Fruit fly (Drosophila melanogaster) whole organism, embryonic: ENCODE data around the gene rost.

Experiments used
- Aef1 ChIP-seq: fragments of 200-800 bp; sonication (Bioruptor generic); IDR thresholded peaks from 3 replicates; pipeline ENCODE4 v1.3.6; 2022; ENCODE audit warnings: missing biosample characterization, missing genetic modification characterization
- Atf6 ChIP-seq: fragments of 200-800 bp; sonication (Bioruptor generic); IDR thresholded peaks from 2 replicates; pipeline ENCODE4 v1.3.6; 2022; ENCODE audit warnings: missing biosample characterization, missing genetic modification characterization
- CG11247 ChIP-seq: fragments of 200-800 bp; sonication (Bioruptor generic); IDR thresholded peaks from 2 replicates; pipeline ENCODE4 v1.3.6; 2022; ENCODE audit warnings: missing biosample characterization, missing genetic modification characterization
- CG13894 ChIP-seq: fragments of 200-800 bp; sonication (Bioruptor generic); optimal IDR thresholded peaks from 3 replicates; lab custom pipeline; 2018; ENCODE audit warnings: missing biosample characterization, mild to moderate bottlenecking, missing genetic modification characterization, moderate library complexity
- CG14441 ChIP-seq: fragments of 200-800 bp; sonication (Bioruptor generic); IDR thresholded peaks from 2 replicates; pipeline ENCODE4 v1.3.6; 2022; ENCODE audit warnings: missing biosample characterization, missing genetic modification characterization
- CG15269 ChIP-seq: fragments of 200-800 bp; sonication (Bioruptor generic); optimal IDR thresholded peaks from 2 replicates; lab custom pipeline; 2018; ENCODE audit warnings: missing biosample characterization, mild to moderate bottlenecking, missing genetic modification characterization, moderate library complexity
- CG17186 ChIP-seq: fragments of 200-800 bp; sonication (Bioruptor generic); optimal IDR thresholded peaks from 3 replicates; lab custom pipeline; 2017; ENCODE audit warnings: missing biosample characterization, missing genetic modification reagents, missing genetic modification characterization
- CG17829 ChIP-seq: fragments of 200-800 bp; optimal IDR thresholded peaks from 2 replicates; lab custom pipeline; 2019; ENCODE audit warnings: missing biosample characterization, mild to moderate bottlenecking, missing genetic modification characterization, moderate library complexity
- CG18011 ChIP-seq: fragments of 200-800 bp; sonication (Bioruptor generic); optimal IDR thresholded peaks from 2 replicates; lab custom pipeline; 2017; ENCODE audit warnings: missing biosample characterization, missing genetic modification characterization, mild to moderate bottlenecking, moderate library complexity, missing genotype
- CG18262 ChIP-seq: fragments of 200-800 bp; optimal IDR thresholded peaks from 3 replicates; lab custom pipeline; 2019; ENCODE audit warnings: missing biosample characterization, mild to moderate bottlenecking, missing genetic modification characterization, moderate library complexity
- CG31388 ChIP-seq: fragments of 200-800 bp; sonication (Bioruptor generic); optimal IDR thresholded peaks from 2 replicates; lab custom pipeline; 2016; ENCODE audit warnings: missing biosample characterization, missing genetic modification characterization
- CG3847 ChIP-seq: fragments of 200-800 bp; sonication (Bioruptor generic); IDR thresholded peaks from 2 replicates; pipeline ENCODE4 v1.3.6; 2022; ENCODE audit warnings: missing biosample characterization, missing genetic modification characterization
- CG5180 ChIP-seq: fragments of 200-800 bp; sonication (Bioruptor generic); optimal IDR thresholded peaks from 3 replicates; lab custom pipeline; 2017; ENCODE audit warnings: missing biosample characterization, missing genetic modification characterization, mild to moderate bottlenecking, moderate library complexity, missing genetic modification reagents
- CG6791 ChIP-seq: fragments of 200-800 bp; sonication (Bioruptor generic); IDR thresholded peaks from 3 replicates; pipeline ENCODE4 v1.3.6; 2022; ENCODE audit warnings: missing biosample characterization, missing genetic modification characterization; ENCODE audit not compliant: partially characterized antibody
- CG6813 ChIP-seq: fragments of 200-800 bp; sonication (Bioruptor generic); optimal IDR thresholded peaks from 2 replicates; lab custom pipeline; 2017; ENCODE audit warnings: missing biosample characterization, missing genetic modification characterization, mild to moderate bottlenecking, moderate library complexity, missing genetic modification reagents
- CG7963 ChIP-seq: fragments of 200-800 bp; sonication (Bioruptor generic); IDR thresholded peaks from 3 replicates; pipeline ENCODE4 v1.3.6; 2022; ENCODE audit warnings: missing biosample characterization, missing genetic modification characterization; ENCODE audit not compliant: partially characterized antibody
- CG8359 ChIP-seq: fragments of 200-800 bp; sonication (Bioruptor generic); optimal IDR thresholded peaks from 2 replicates; lab custom pipeline; 2017; ENCODE audit warnings: missing biosample characterization, mild to moderate bottlenecking, missing genetic modification characterization, borderline replicate concordance
- Dfd ChIP-seq, 2 experiments: fragments of >200 bp; optimal IDR thresholded peaks; 2 replicates each; lab custom pipeline; 2017; ENCODE audit warnings: missing biosample characterization in 2 of 2, missing genetic modification characterization in 2 of 2
- Ets65A ChIP-seq: fragments of 200-800 bp; sonication (Bioruptor generic); peaks from one replicate; lab custom pipeline; 2016; ENCODE audit warnings: missing biosample characterization, missing genetic modification characterization
- GATAe ChIP-seq: fragments of 200-800 bp; sonication (Bioruptor generic); conservative IDR thresholded peaks from 2 replicates; pipeline ENCODE4 v1.3.6; 2022; ENCODE audit warnings: missing biosample characterization, missing genetic modification characterization
- Hey ChIP-seq: fragments of 200-800 bp; sonication (Bioruptor generic); optimal IDR thresholded peaks from 3 replicates; lab custom pipeline; 2018; ENCODE audit warnings: missing biosample characterization, mild to moderate bottlenecking, missing genetic modification characterization
- Jarid2 ChIP-seq: fragments of 200-800 bp; sonication (Bioruptor generic); optimal IDR thresholded peaks from 3 replicates; lab custom pipeline; 2017; ENCODE audit warnings: mild to moderate bottlenecking, missing biosample characterization, missing genetic modification reagents, missing genetic modification characterization
- Lim3 ChIP-seq: fragments of 200-800 bp; sonication (Bioruptor generic); IDR thresholded peaks from 2 replicates; pipeline ENCODE4 v1.3.6; 2022; ENCODE audit warnings: missing biosample characterization, missing genetic modification characterization
- Nf-YB ChIP-seq: fragments of 200-800 bp; sonication (Bioruptor generic); optimal IDR thresholded peaks from 3 replicates; lab custom pipeline; 2019; ENCODE audit warnings: missing biosample characterization, mild to moderate bottlenecking, missing genetic modification characterization, moderate library complexity
- Rfx ChIP-seq: fragments of 200-800 bp; sonication (Bioruptor generic); IDR thresholded peaks from 2 replicates; pipeline ENCODE4 v1.3.6; 2022; ENCODE audit warnings: missing biosample characterization, missing genetic modification characterization
- Rx ChIP-seq: fragments of 200-800 bp; sonication (Bioruptor generic); IDR thresholded peaks from 2 replicates; pipeline ENCODE4 v1.3.6; 2022; ENCODE audit warnings: missing biosample characterization, missing genetic modification characterization
- corto ChIP-seq: fragments of 200-800 bp; sonication (Bioruptor generic); optimal IDR thresholded peaks from 2 replicates; lab custom pipeline; 2016; ENCODE audit warnings: missing biosample characterization, mild to moderate bottlenecking, missing genetic modification characterization, moderate library complexity
- danr ChIP-seq: fragments of 200-800 bp; sonication (Bioruptor generic); IDR thresholded peaks from 2 replicates; pipeline ENCODE4 v1.3.6; 2022; ENCODE audit warnings: missing biosample characterization, missing genetic modification characterization
- dm ChIP-seq: fragments of 200-800 bp; sonication (Bioruptor generic); optimal IDR thresholded peaks from 3 replicates; lab custom pipeline; 2016; ENCODE audit warnings: missing biosample characterization, missing genetic modification characterization
- dysf ChIP-seq: fragments of 200-800 bp; sonication (Bioruptor generic); IDR thresholded peaks from 3 replicates; pipeline ENCODE4 v1.3.6; 2022; ENCODE audit warnings: missing biosample characterization, missing genetic modification characterization
- fd64A ChIP-seq: fragments of 200-800 bp; sonication (Bioruptor generic); optimal IDR thresholded peaks from 3 replicates; lab custom pipeline; 2018; ENCODE audit warnings: missing biosample characterization, mild to moderate bottlenecking, missing genetic modification characterization
- gcm2 ChIP-seq: fragments of 200-800 bp; sonication (Bioruptor generic); optimal IDR thresholded peaks from 2 replicates; lab custom pipeline; 2016; ENCODE audit warnings: missing biosample characterization, missing genetic modification characterization
- gsb ChIP-seq: fragments of 200-800 bp; sonication (Bioruptor generic); IDR thresholded peaks from 2 replicates; pipeline ENCODE4 v1.3.6; 2022; ENCODE audit warnings: missing biosample characterization, missing genetic modification characterization
- ind ChIP-seq: fragments of 200-800 bp; sonication (Bioruptor generic); optimal IDR thresholded peaks from 3 replicates; lab custom pipeline; 2016; ENCODE audit warnings: missing biosample characterization, missing genetic modification characterization
- jumu ChIP-seq: fragments of 200-800 bp; sonication (Bioruptor generic); optimal IDR thresholded peaks from 3 replicates; lab custom pipeline; 2016; ENCODE audit warnings: missing biosample characterization, missing genetic modification characterization
- klu ChIP-seq: fragments of 200-800 bp; sonication (Bioruptor generic); IDR thresholded peaks from 2 replicates; pipeline ENCODE4 v1.3.6; 2022; ENCODE audit warnings: missing biosample characterization, missing genetic modification characterization
- pb ChIP-seq: fragments of 200-800 bp; sonication (Bioruptor generic); optimal IDR thresholded peaks from 3 replicates; lab custom pipeline; 2016; ENCODE audit warnings: missing biosample characterization, missing genetic modification characterization
- pros ChIP-seq: fragments of 200-800 bp; sonication (Bioruptor generic); optimal IDR thresholded peaks from 3 replicates; lab custom pipeline; 2019; ENCODE audit warnings: missing biosample characterization, mild to moderate bottlenecking, missing genetic modification characterization, moderate library complexity
- sens-2 ChIP-seq: fragments of 200-800 bp; sonication (Bioruptor generic); IDR thresholded peaks from 2 replicates; pipeline ENCODE4 v1.3.6; 2022; ENCODE audit warnings: missing biosample characterization, missing genetic modification characterization
- shn ChIP-seq: fragments of 200-800 bp; sonication (Bioruptor generic); optimal IDR thresholded peaks from 3 replicates; lab custom pipeline; 2016; ENCODE audit warnings: missing biosample characterization, missing genetic modification characterization
- sisA ChIP-seq: fragments of 200-800 bp; sonication (Bioruptor generic); IDR thresholded peaks from 2 replicates; pipeline ENCODE4 v1.3.6; 2022; ENCODE audit warnings: missing biosample characterization, missing genetic modification characterization
- slbo ChIP-seq: fragments of 200-800 bp; sonication (Bioruptor generic); IDR thresholded peaks from 2 replicates; pipeline ENCODE4 v1.3.6; 2022; ENCODE audit warnings: missing biosample characterization, missing genetic modification characterization
- slp2 ChIP-seq: fragments of 200-800 bp; sonication (Bioruptor generic); optimal IDR thresholded peaks from 2 replicates; lab custom pipeline; 2016; ENCODE audit warnings: missing biosample characterization, missing genetic modification characterization
- sqz ChIP-seq: fragments of 200-800 bp; sonication (Bioruptor generic); optimal IDR thresholded peaks from 3 replicates; lab custom pipeline; 2018; ENCODE audit warnings: missing biosample characterization, mild to moderate bottlenecking, missing genetic modification characterization
- tap ChIP-seq: fragments of 200-800 bp; optimal IDR thresholded peaks from 3 replicates; lab custom pipeline; 2019; ENCODE audit warnings: missing biosample characterization, mild to moderate bottlenecking, missing genetic modification characterization, moderate library complexity
- tin ChIP-seq: fragments of 200-800 bp; sonication (Bioruptor generic); optimal IDR thresholded peaks from 3 replicates; lab custom pipeline; 2016; ENCODE audit warnings: missing biosample characterization, missing genetic modification characterization
- vfl ChIP-seq: fragments of 200-800 bp; sonication (Bioruptor generic); optimal IDR thresholded peaks from 2 replicates; lab custom pipeline; 2016; ENCODE audit warnings: missing biosample characterization, missing genetic modification characterization
- vvl ChIP-seq: fragments of 200-800 bp; sonication (Bioruptor generic); IDR thresholded peaks from 2 replicates; pipeline ENCODE4 v1.3.6; 2022; ENCODE audit warnings: missing biosample characterization, missing genetic modification characterization

The rost gene

dm6 chr2L:8982584-8983302 lies 6.6 kb downstream of the rost start (continued):
- TF ChIP-seq Rfx (GFP tag; lab: Robert Waterston, UW) (peak; percentile 76), CG8359 (GFP tag; lab: Kevin White, UChicago) (no peak), sisA (GFP tag; lab: Robert Waterston, UW) (no peak), vfl (GFP tag; lab: Kevin White, UChicago) (no peak), CG14441 (GFP tag; lab: Robert Waterston, UW) (no peak; the same call in 1 of the 2 replicates), corto (GFP tag; lab: Kevin White, UChicago) (no peak), CG17186 (no peak), dysf (GFP tag; lab: Robert Waterston, UW) (peak; percentile 80), CG3847 (GFP tag; lab: Robert Waterston, UW) (peak; percentile 51; the same call in 1 of the 2 replicates), CG7963 (GFP tag; lab: Robert Waterston, UW) (no peak), sqz (peak; percentile 49), danr (GFP tag; lab: Robert Waterston, UW) (no peak), CG17829 (tag; lab: Kevin White, UChicago) (no peak), Rx (GFP tag; lab: Robert Waterston, UW) (no peak), GATAe (GFP tag; lab: Robert Waterston, UW) (no peak), slp2 (peak; percentile 29), slbo (GFP tag; lab: Robert Waterston, UW) (peak; percentile 68), Nf-YB (GFP tag; lab: Kevin White, UChicago) (peak; percentile 11), Ets65A (GFP tag; lab: Kevin White, UChicago) (peak; percentile 51), CG11247 (GFP tag; lab: Robert Waterston, UW) (no peak), jumu (GFP tag; lab: Kevin White, UChicago) (no peak), tin (peak; percentile 5), Dfd (GFP tag; optimal IDR thresholded peaks at IDR 0.05; lab: Kevin White, UChicago) (no peak), CG6791 (no peak), gsb (GFP tag; lab: Robert Waterston, UW) (no peak; the same call in 1 of the 2 replicates), fd64A (GFP tag; lab: Kevin White, UChicago) (no peak), vvl (no peak; the same call in 1 of the 2 replicates), Jarid2 (GFP tag; lab: Kevin White, UChicago) (no peak), tap (tag; lab: Kevin White, UChicago) (no peak), Hey (tag; lab: Kevin White, UChicago) (no peak), CG18011 (GFP tag; lab: Kevin White, UChicago) (peak; percentile 2), CG18262 (tag; lab: Kevin White, UChicago) (peak; percentile 2), Lim3 (GFP tag; lab: Robert Waterston, UW) (no peak), Atf6 (GFP tag; lab: Robert Waterston, UW) (peak; percentile 57; the same call in 1 of the 2 replicates), pros (GFP tag; lab: Kevin White, UChicago) (no peak), ind (GFP tag; lab: Kevin White, UChicago) (peak; percentile 42), CG5180 (peak; percentile 13)
- TF ChIP-seq, all 482 proteins: peak for 176

dm6 chr2L:8980359-8980758 lies 9.0 kb downstream of the rost start, which contains the start of gene CG18662:
TSS of gene CG18662 (plus strand) at chr2L:8980659.
- no peak for TF ChIP-seq CG6813 (GFP tag; lab: Kevin White, UChicago)
- no peak for TF ChIP-seq Jarid2 (GFP tag; lab: Kevin White, UChicago)
- no peak for TF ChIP-seq CG13894 (tag; lab: Kevin White, UChicago)
- no peak for TF ChIP-seq gcm2 (GFP tag; lab: Kevin White, UChicago)
- no peak for TF ChIP-seq shn
- no peak for TF ChIP-seq klu (GFP tag; lab: Robert Waterston, UW)
- no peak for TF ChIP-seq CG31388
- TF ChIP-seq pb: no peak
- TF ChIP-seq CG15269: no peak
- TF ChIP-seq dm (GFP tag; lab: Kevin White, UChicago): no peak
- TF ChIP-seq sens-2 (GFP tag; lab: Robert Waterston, UW): no peak
- TF ChIP-seq Aef1 (GFP tag; lab: Robert Waterston, UW): no peak
- TF ChIP-seq CG17186: no peak
